Worm (Caenorhabditis elegans) whole organism, mixed stage, embryonic: ENCODE measurements around the gene D2063.1.

Experiments
- nhr-237 ChIP-seq: fragments of 150-350 bp; optimal IDR thresholded peaks from 2 replicates; lab custom pipeline; 2014; ENCODE audit warnings: missing biosample characterization, missing genetic modification characterization
- nhr-76 ChIP-seq: sonication (generic microtip); optimal IDR thresholded peaks from 2 replicates; lab custom pipeline; 2017; ENCODE audit warnings: missing biosample characterization, missing genetic modification characterization
- pha-4 ChIP-seq: fragments of 150-350 bp; optimal IDR thresholded peaks from 2 replicates; lab custom pipeline; 2018; ENCODE audit warnings: missing biosample characterization, missing genetic modification reagents, missing genetic modification characterization

DNA sequence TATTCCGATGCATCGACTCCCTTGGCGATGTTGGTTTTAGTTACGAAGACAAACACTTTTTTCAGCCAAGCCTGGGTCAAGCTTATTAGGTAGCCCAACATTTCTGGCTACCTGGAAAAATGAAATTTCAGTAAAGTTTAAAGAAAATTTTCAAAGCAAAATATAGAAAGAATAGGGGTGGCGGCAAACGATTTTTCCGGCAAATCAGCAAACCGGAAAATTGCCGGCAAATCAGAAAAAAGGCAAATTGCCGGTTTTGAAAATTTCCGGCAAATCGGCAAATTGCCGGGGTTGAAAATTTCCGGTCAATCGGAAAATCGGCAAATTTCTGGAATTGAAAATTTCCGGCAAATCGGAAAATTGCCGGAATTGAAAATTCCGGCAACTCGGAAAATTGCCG is 50.7 kb downstream of the D2063.1 start, which contains the start of gene F32D1.8:
- TF ChIP-seq nhr-237 (tag; lab: Kevin White, UChicago) (no peak), nhr-76 (tag; lab: Kevin White, UChicago) (no peak), pha-4 (tag; lab: Kevin White, UChicago) (no peak)
